Fruit fly (Drosophila melanogaster): Measurements from ENCODE around the gene CG15369.

The CG15369 gene

dm6 chrX:9196362-9196761 is 20.3 kb upstream of the CG15369 start, which contains the start of gene CG12118 (continued):
- TF ChIP-seq Hmr (GFP tag; optimal IDR thresholded peaks at IDR 0.05), result peak; percentile 72
- no peak for TF ChIP-seq CG1832 (GFP tag; optimal IDR thresholded peaks at IDR 0.05)
- peak; percentile 79 for TF ChIP-seq Atf6 (GFP tag; IDR thresholded peaks at IDR 0.05)
- no peak for TF ChIP-seq CG4282 (GFP tag; optimal IDR thresholded peaks at IDR 0.05)
- peak; percentile 33; the same call in 1 of the 2 replicates for TF ChIP-seq ham (GFP tag; IDR thresholded peaks at IDR 0.05)
- TF ChIP-seq CG18476 (GFP tag; optimal IDR thresholded peaks at IDR 0.05), result peak; percentile 73
- no peak for TF ChIP-seq D (optimal IDR thresholded peaks at IDR 0.05)
- TF ChIP-seq D (GFP tag; optimal IDR thresholded peaks at IDR 0.05), result peak; percentile 45
- peak; percentile 83 for TF ChIP-seq CG11247 (GFP tag; IDR thresholded peaks at IDR 0.05)
- TF ChIP-seq CG42726 (GFP tag; IDR thresholded peaks at IDR 0.05; ENCODE audit: partially characterized antibody), result peak; percentile 70; the same call in 1 of the 2 replicates
- peak; percentile 63 for TF ChIP-seq Dref (GFP tag; IDR thresholded peaks at IDR 0.05)
- TF ChIP-seq dmrt11E (tag; optimal IDR thresholded peaks at IDR 0.05), result peak; percentile 80
- TF ChIP-seq knrl (GFP tag; IDR thresholded peaks at IDR 0.05; ENCODE audit: partially characterized antibody), result peak; percentile 93
- TF ChIP-seq emc (GFP tag; optimal IDR thresholded peaks at IDR 0.05), result no peak
- no peak for TF ChIP-seq wek (GFP tag; optimal IDR thresholded peaks at IDR 0.05)
- peak; percentile 95 for TF ChIP-seq sna (GFP tag; IDR thresholded peaks at IDR 0.05; ENCODE audit: partially characterized antibody)
- peak; percentile 85 for TF ChIP-seq nmo (GFP tag; optimal IDR thresholded peaks at IDR 0.05)
- no peak for TF ChIP-seq CrebB (tag; optimal IDR thresholded peaks at IDR 0.05)
- no peak for TF ChIP-seq jigr1 (GFP tag; IDR thresholded peaks at IDR 0.05)
- TF ChIP-seq CG5245 (GFP tag; optimal IDR thresholded peaks at IDR 0.05), result peak; percentile 67
- no peak for TF ChIP-seq prd (optimal IDR thresholded peaks at IDR 0.05)
- peak; percentile 87 for TF ChIP-seq prd (GFP tag; IDR thresholded peaks at IDR 0.05)
- TF ChIP-seq Abd-B (GFP tag; optimal IDR thresholded peaks at IDR 0.05), result peak; percentile 63
- TF ChIP-seq klu (GFP tag; IDR thresholded peaks at IDR 0.05), result peak; percentile 41; the same call in 1 of the 2 replicates
- TF ChIP-seq CG10462 (GFP tag; optimal IDR thresholded peaks at IDR 0.05), result peak; percentile 72
- TF ChIP-seq gt (GFP tag; IDR thresholded peaks at IDR 0.05), result no peak
- TF ChIP-seq Atf3 (GFP tag; optimal IDR thresholded peaks at IDR 0.05), result no peak
- peak; percentile 86 for TF ChIP-seq CG17328 (GFP tag; IDR thresholded peaks at IDR 0.05)
- TF ChIP-seq NFAT (GFP tag; IDR thresholded peaks at IDR 0.05), result peak; percentile 78
- peak; percentile 33 for TF ChIP-seq ewg (GFP tag; optimal IDR thresholded peaks at IDR 0.05)
- TF ChIP-seq CG7963 (GFP tag; IDR thresholded peaks at IDR 0.05; ENCODE audit: partially characterized antibody), result peak; percentile 81
- no peak for TF ChIP-seq jumu (GFP tag; optimal IDR thresholded peaks at IDR 0.05)
- peak; percentile 78 for TF ChIP-seq CG14860 (GFP tag; IDR thresholded peaks at IDR 0.05; ENCODE audit: partially characterized antibody)
- TF ChIP-seq Tbp (GFP tag; optimal IDR thresholded peaks at IDR 0.05), result no peak
- peak; percentile 35 to 52 for TF ChIP-seq Pdp1 (GFP tag; optimal IDR thresholded peaks at IDR 0.05)
- peak; percentile 2 for TF ChIP-seq CG8281 (tag; optimal IDR thresholded peaks at IDR 0.05)
- 0 out of 2 replicates have a peak, but pooled peaks have one; percentile 46 for TF ChIP-seq danr (GFP tag; IDR thresholded peaks at IDR 0.05)
- TF ChIP-seq wor (GFP tag; IDR thresholded peaks at IDR 0.05), result peak; percentile 67
- TF ChIP-seq Sox102F (GFP tag; optimal IDR thresholded peaks at IDR 0.05), result peak; percentile 87
- peak; percentile 43 for TF ChIP-seq Bdp1 (GFP tag; optimal IDR thresholded peaks at IDR 0.05)
- TF ChIP-seq Hmx (GFP tag; optimal IDR thresholded peaks at IDR 0.05), result no peak
- peak; percentile 88 for TF ChIP-seq sens (GFP tag)
- peak; percentile 88 for TF ChIP-seq CG14710 (tag; optimal IDR thresholded peaks at IDR 0.05)
- peak; percentile 97 for TF ChIP-seq Dll (GFP tag; IDR thresholded peaks at IDR 0.05; ENCODE audit: partially characterized antibody)
- TF ChIP-seq CG15011 (GFP tag; optimal IDR thresholded peaks at IDR 0.05), result peak; percentile 20
- peak; percentile 74 for TF ChIP-seq CG11093 (GFP tag; IDR thresholded peaks at IDR 0.05)
- TF ChIP-seq CG12942 (GFP tag; optimal IDR thresholded peaks at IDR 0.05), result peak; percentile 81
- TF ChIP-seq HmgD (GFP tag; optimal IDR thresholded peaks at IDR 0.05), result no peak
- no peak for TF ChIP-seq hkb (optimal IDR thresholded peaks at IDR 0.05)
- peak; percentile 83 for TF ChIP-seq hkb (GFP tag; IDR thresholded peaks at IDR 0.05)
- TF ChIP-seq CG32772 (GFP tag; IDR thresholded peaks at IDR 0.05), result peak; percentile 75
- TF ChIP-seq Bteb2 (GFP tag; optimal IDR thresholded peaks at IDR 0.05), result peak; percentile 76

Measured in whole organism, embryonic.